Fruit fly (Drosophila melanogaster) whole organism, embryonic: ENCODE results near the gene Fie.

Experiments
- Adf1 ChIP-seq: fragments of 200-800 bp; sonication (Bioruptor generic); IDR thresholded peaks from 2 replicates; pipeline ENCODE4 v1.3.6; 2022; ENCODE audit warnings: missing biosample characterization, missing genetic modification characterization
- Bdp1 ChIP-seq: fragments of 200-800 bp; sonication (Bioruptor generic); optimal IDR thresholded peaks from 3 replicates; lab custom pipeline; 2016; ENCODE audit warnings: missing biosample characterization, missing genetic modification characterization
- BtbVII ChIP-seq: fragments of 200-800 bp; sonication (Bioruptor generic); optimal IDR thresholded peaks from 3 replicates; lab custom pipeline; 2017; ENCODE audit warnings: missing biosample characterization, mild to moderate bottlenecking, missing genetic modification characterization
- CG10654 ChIP-seq: fragments of 200-800 bp; sonication (Bioruptor generic); optimal IDR thresholded peaks from 2 replicates; lab custom pipeline; 2016; ENCODE audit warnings: missing biosample characterization, missing genetic modification characterization
- CG11247 ChIP-seq: fragments of 200-800 bp; sonication (Bioruptor generic); IDR thresholded peaks from 2 replicates; pipeline ENCODE4 v1.3.6; 2022; ENCODE audit warnings: missing biosample characterization, missing genetic modification characterization
- CG11504 ChIP-seq: fragments of 200-800 bp; sonication (Bioruptor generic); optimal IDR thresholded peaks from 3 replicates; lab custom pipeline; 2019; ENCODE audit warnings: missing biosample characterization, mild to moderate bottlenecking, missing genetic modification characterization, moderate library complexity
- CG11696 ChIP-seq: fragments of 200-800 bp; sonication (Bioruptor generic); IDR thresholded peaks from 2 replicates; pipeline ENCODE4 v1.3.6; 2022; ENCODE audit warnings: missing biosample characterization, missing genetic modification characterization
- CG12391 ChIP-seq: fragments of 200-800 bp; sonication (Bioruptor generic); optimal IDR thresholded peaks from 3 replicates; lab custom pipeline; 2018; ENCODE audit warnings: missing biosample characterization, mild to moderate bottlenecking, missing genetic modification characterization, moderate library complexity
- CG13775 ChIP-seq: fragments of 200-800 bp; sonication (Bioruptor generic); optimal IDR thresholded peaks from 3 replicates; lab custom pipeline; 2017; ENCODE audit warnings: missing biosample characterization, mild to moderate bottlenecking, missing genetic modification characterization
- CG14050 ChIP-seq: fragments of 200-800 bp; sonication (Bioruptor generic); IDR thresholded peaks from 3 replicates; pipeline ENCODE4 v1.3.6; 2022; ENCODE audit warnings: missing biosample characterization, missing genetic modification characterization
- CG17912 ChIP-seq: fragments of 200-800 bp; sonication (Bioruptor generic); optimal IDR thresholded peaks from 2 replicates; lab custom pipeline; 2018; ENCODE audit warnings: missing biosample characterization, mild to moderate bottlenecking, missing genetic modification characterization
- CG1792 ChIP-seq: fragments of 200-800 bp; sonication (Bioruptor generic); optimal IDR thresholded peaks from 2 replicates; lab custom pipeline; 2016; ENCODE audit warnings: missing biosample characterization, missing genetic modification characterization
- CG2678 ChIP-seq: fragments of 200-800 bp; sonication (Bioruptor generic); optimal IDR thresholded peaks from 3 replicates; lab custom pipeline; 2019; ENCODE audit warnings: missing biosample characterization, mild to moderate bottlenecking, missing genetic modification characterization, moderate library complexity
- CG2712 ChIP-seq: fragments of 200-800 bp; optimal IDR thresholded peaks from 3 replicates; lab custom pipeline; 2019; ENCODE audit warnings: missing biosample characterization, mild to moderate bottlenecking, missing genetic modification characterization, moderate library complexity
- CG2875 ChIP-seq: fragments of 200-800 bp; sonication (Bioruptor generic); optimal IDR thresholded peaks from 2 replicates; lab custom pipeline; 2017; ENCODE audit warnings: missing biosample characterization, mild to moderate bottlenecking, missing genetic modification characterization, missing genetic modification reagents
- CG33557 ChIP-seq: fragments of 200-800 bp; sonication (Bioruptor generic); optimal IDR thresholded peaks from 2 replicates; lab custom pipeline; 2019; ENCODE audit warnings: missing biosample characterization, mild to moderate bottlenecking, missing genetic modification characterization, moderate library complexity
- CG3726 ChIP-seq: fragments of 200-800 bp; sonication (Bioruptor generic); IDR thresholded peaks from 3 replicates; pipeline ENCODE4, ENCODE4 v1.3.6; 2022; ENCODE audit warnings: missing biosample characterization, missing genetic modification characterization
- CG3847 ChIP-seq: fragments of 200-800 bp; sonication (Bioruptor generic); IDR thresholded peaks from 2 replicates; pipeline ENCODE4 v1.3.6; 2022; ENCODE audit warnings: missing biosample characterization, missing genetic modification characterization
- CG6854 ChIP-seq: fragments of 200-800 bp; sonication (Bioruptor generic); optimal IDR thresholded peaks from 3 replicates; lab custom pipeline; 2017; ENCODE audit warnings: missing biosample characterization, mild to moderate bottlenecking, missing genetic modification characterization
- CG7987 ChIP-seq: fragments of 200-800 bp; sonication (Bioruptor generic); optimal IDR thresholded peaks from 2 replicates; lab custom pipeline; 2018; ENCODE audit warnings: missing biosample characterization, mild to moderate bottlenecking, missing genetic modification characterization, moderate library complexity
- CG8089 ChIP-seq: fragments of 200-800 bp; sonication (Bioruptor generic); optimal IDR thresholded peaks from 3 replicates; lab custom pipeline; 2016; ENCODE audit warnings: missing biosample characterization, missing genetic modification characterization
- CG8388 ChIP-seq: fragments of 200-800 bp; sonication (Bioruptor generic); optimal IDR thresholded peaks from 2 replicates; lab custom pipeline; 2019; ENCODE audit warnings: missing biosample characterization, mild to moderate bottlenecking, missing genetic modification characterization, moderate library complexity
- CG8765 ChIP-seq: fragments of 200-800 bp; sonication (Bioruptor generic); IDR thresholded peaks from 2 replicates; pipeline ENCODE4 v1.3.6; 2022; ENCODE audit warnings: missing biosample characterization, missing genetic modification characterization
- CHES-1-like ChIP-seq: fragments of 200-800 bp; sonication (Bioruptor generic); optimal IDR thresholded peaks from 2 replicates; lab custom pipeline; 2016; ENCODE audit warnings: missing biosample characterization, missing genetic modification characterization
- D19B ChIP-seq: fragments of 200-800 bp; sonication (Bioruptor generic); optimal IDR thresholded peaks from 2 replicates; lab custom pipeline; 2017; ENCODE audit warnings: missing biosample characterization, mild to moderate bottlenecking, missing genetic modification characterization
- Ets65A ChIP-seq: fragments of 200-800 bp; sonication (Bioruptor generic); peaks from one replicate; lab custom pipeline; 2016; ENCODE audit warnings: missing biosample characterization, missing genetic modification characterization
- Fer1 ChIP-seq: fragments of 200-800 bp; sonication (Bioruptor generic); optimal IDR thresholded peaks from 2 replicates; lab custom pipeline; 2017; ENCODE audit warnings: missing biosample characterization, mild to moderate bottlenecking, missing genetic modification characterization
- HLH3B ChIP-seq: fragments of 200-800 bp; sonication (Bioruptor generic); IDR thresholded peaks from 2 replicates; pipeline ENCODE4 v1.3.6; 2022; ENCODE audit warnings: missing biosample characterization, missing genetic modification characterization
- HLH4C ChIP-seq: fragments of 200-800 bp; sonication (Bioruptor generic); IDR thresholded peaks from 3 replicates; pipeline ENCODE4 v1.3.6; 2022; ENCODE audit warnings: missing biosample characterization, missing genetic modification characterization; ENCODE audit not compliant: partially characterized antibody
- NC2α ChIP-seq: fragments of 200-800 bp; sonication (Bioruptor generic); optimal IDR thresholded peaks from 2 replicates; lab custom pipeline; 2016; ENCODE audit warnings: missing biosample characterization, missing genetic modification characterization
- NK7.1 ChIP-seq: fragments of 200-800 bp; sonication (Bioruptor generic); optimal IDR thresholded peaks from 3 replicates; lab custom pipeline; 2016; ENCODE audit warnings: missing biosample characterization, missing genetic modification characterization
- Oli ChIP-seq: fragments of 200-800 bp; sonication (Bioruptor generic); optimal IDR thresholded peaks from 2 replicates; lab custom pipeline; 2018; ENCODE audit warnings: missing biosample characterization, mild to moderate bottlenecking, missing genetic modification characterization, moderate library complexity
- Opbp ChIP-seq: fragments of 200-800 bp; sonication (Bioruptor generic); IDR thresholded peaks from 3 replicates; pipeline ENCODE4 v1.3.6; 2022; ENCODE audit warnings: missing biosample characterization, missing genetic modification characterization; ENCODE audit not compliant: partially characterized antibody
- Rx ChIP-seq: fragments of 200-800 bp; sonication (Bioruptor generic); IDR thresholded peaks from 2 replicates; pipeline ENCODE4 v1.3.6; 2022; ENCODE audit warnings: missing biosample characterization, missing genetic modification characterization
- Ssrp ChIP-seq: fragments of 200-800 bp; sonication (Bioruptor generic); optimal IDR thresholded peaks from 2 replicates; lab custom pipeline; 2018; ENCODE audit warnings: missing biosample characterization, mild to moderate bottlenecking, missing genetic modification characterization, moderate library complexity
- Trl ChIP-seq, 3 experiments: fragments of >200 bp in 2 of 3; fragments of 200-800 bp in 1 of 3; sonication (Bioruptor generic) in 1 of 3; optimal IDR thresholded peaks; 2 replicates in 1 of 3; 3 replicates in 2 of 3; lab custom pipeline; 2016 to 2017; ENCODE audit warnings: missing biosample characterization in 1 of 3, missing genetic modification characterization in 1 of 3
- ara ChIP-seq: fragments of 200-800 bp; sonication (Bioruptor generic); IDR thresholded peaks from 2 replicates; pipeline ENCODE4 v1.3.6; 2022; ENCODE audit warnings: missing biosample characterization, missing genetic modification characterization
- az2 ChIP-seq: fragments of 200-800 bp; sonication (Bioruptor generic); optimal IDR thresholded peaks from 3 replicates; lab custom pipeline; 2016; ENCODE audit warnings: missing biosample characterization, missing genetic modification characterization
- bab2 ChIP-seq: fragments of 200-800 bp; sonication (Bioruptor generic); optimal IDR thresholded peaks from 2 replicates; lab custom pipeline; 2016; ENCODE audit warnings: missing biosample characterization, missing genetic modification characterization
- dimm ChIP-seq: fragments of 200-800 bp; sonication (Bioruptor generic); IDR thresholded peaks from 2 replicates; pipeline ENCODE4 v1.3.6; 2022; ENCODE audit warnings: missing biosample characterization, missing genetic modification characterization
- jumu ChIP-seq: fragments of 200-800 bp; sonication (Bioruptor generic); optimal IDR thresholded peaks from 3 replicates; lab custom pipeline; 2016; ENCODE audit warnings: missing biosample characterization, missing genetic modification characterization
- lab ChIP-seq: fragments of 200-800 bp; sonication (Bioruptor generic); optimal IDR thresholded peaks from 3 replicates; lab custom pipeline; 2017; ENCODE audit warnings: missing biosample characterization, missing genetic modification characterization, mild to moderate bottlenecking, moderate library complexity, missing genetic modification reagents
- lov ChIP-seq, 2 experiments: fragments of 200-800 bp in 1 of 2; fragments of >200 bp in 1 of 2; sonication (Bioruptor generic) in 1 of 2; IDR thresholded peaks in 1 of 2; optimal IDR thresholded peaks in 1 of 2; 2 replicates in 1 of 2; 3 replicates in 1 of 2; pipeline versions ENCODE4 v1.3.6 to Lab custom; 2017 to 2022; ENCODE audit warnings: missing biosample characterization in 1 of 2, missing genetic modification characterization in 1 of 2
- odd ChIP-seq: fragments of 200-800 bp; sonication (Bioruptor generic); optimal IDR thresholded peaks from 2 replicates; lab custom pipeline; 2017; ENCODE audit warnings: missing biosample characterization, mild to moderate bottlenecking, missing genetic modification characterization
- sens ChIP-seq: fragments of 200-800 bp; sonication (Bioruptor generic); peaks from one replicate; lab custom pipeline; 2016; ENCODE audit warnings: missing biosample characterization, missing genetic modification characterization
- shn ChIP-seq: fragments of 200-800 bp; sonication (Bioruptor generic); optimal IDR thresholded peaks from 3 replicates; lab custom pipeline; 2016; ENCODE audit warnings: missing biosample characterization, missing genetic modification characterization
- toy ChIP-seq: fragments of 200-800 bp; sonication (Bioruptor generic); IDR thresholded peaks from 2 replicates; pipeline ENCODE4 v1.3.6; 2022; ENCODE audit warnings: missing biosample characterization, missing genetic modification characterization
- ttk ChIP-seq: fragments of 200-800 bp; sonication (Bioruptor generic); IDR thresholded peaks from 2 replicates; pipeline ENCODE4 v2.1.2; 2022; ENCODE audit warnings: missing biosample characterization, missing genetic modification characterization
- unpg ChIP-seq: fragments of 200-800 bp; sonication (Bioruptor generic); optimal IDR thresholded peaks from 3 replicates; lab custom pipeline; 2018; ENCODE audit warnings: missing biosample characterization, mild to moderate bottlenecking, missing genetic modification characterization, moderate library complexity
- wek ChIP-seq: fragments of 200-800 bp; sonication (Bioruptor generic); optimal IDR thresholded peaks from 3 replicates; lab custom pipeline; 2018; ENCODE audit warnings: missing biosample characterization, mild to moderate bottlenecking, missing genetic modification characterization, moderate library complexity

The Fie gene

dm6 chr3L:3851847-3852246 lies 40.5 kb upstream of the Fie start (continued):
- TF ChIP-seq Bdp1 (GFP tag; lab: Kevin White, UChicago) (peak; percentile 10), CG2678 (tag; lab: Kevin White, UChicago) (peak; percentile 55), CG8388 (GFP tag; lab: Kevin White, UChicago) (peak; percentile 25), Trl (optimal IDR thresholded peaks at IDR 0.05; lab: Kevin White, UChicago) (no peak), Trl (GFP tag; optimal IDR thresholded peaks at IDR 0.05; lab: Kevin White, UChicago) (peak; percentile 4), CG1792 (GFP tag; lab: Kevin White, UChicago) (peak; percentile 7), ara (GFP tag; lab: Robert Waterston, UW) (peak; percentile 64; the same call in 1 of the 2 replicates), HLH3B (peak; percentile 30; the same call in 1 of the 2 replicates), sens (GFP tag; lab: Kevin White, UChicago) (peak; percentile 83), Oli (peak; percentile 41), unpg (GFP tag; lab: Kevin White, UChicago) (peak; percentile 51), CG2875 (peak; percentile 9), lab (GFP tag; lab: Kevin White, UChicago) (peak; percentile 24), CG11247 (0 out of 2 replicates have a peak, but pooled peaks have one; percentile 28), lov (optimal IDR thresholded peaks at IDR 0.05; lab: Kevin White, UChicago) (no peak), lov (GFP tag; IDR thresholded peaks at IDR 0.05; lab: Robert Waterston, UW) (no peak), jumu (peak; percentile 11), CG11504 (tag; lab: Kevin White, UChicago) (peak; percentile 45)
- TF ChIP-seq, all 482 proteins: peak for 126

- peak; percentile 47; the same call in 1 of the 3 replicates for TF ChIP-seq CG14050
- TF ChIP-seq NK7.1 (GFP tag; lab: Kevin White, UChicago), result no peak
- no peak for TF ChIP-seq HLH4C (GFP tag; lab: Robert Waterston, UW)
- no peak for TF ChIP-seq BtbVII (GFP tag; lab: Kevin White, UChicago)
- peak; percentile 5 for TF ChIP-seq CHES-1-like (GFP tag; lab: Kevin White, UChicago)
- no peak for TF ChIP-seq Ets65A (GFP tag; lab: Kevin White, UChicago)
- no peak for TF ChIP-seq CG6854 (GFP tag; lab: Kevin White, UChicago)
- TF ChIP-seq CG7987, result no peak
- peak; percentile 76 for TF ChIP-seq Ssrp (tag; lab: Kevin White, UChicago)
- peak; percentile 49; the same call in 1 of the 2 replicates for TF ChIP-seq Rx (GFP tag; lab: Robert Waterston, UW)
- no peak for TF ChIP-seq CG10654
- TF ChIP-seq CG3726 (GFP tag; lab: Robert Waterston, UW), result no peak
- peak; percentile 60 for TF ChIP-seq CG33557 (GFP tag; lab: Kevin White, UChicago)
- TF ChIP-seq CG2712 (tag; lab: Kevin White, UChicago), result peak; percentile 49
- no peak; the same call in 1 of the 2 replicates for TF ChIP-seq CG8765 (GFP tag; lab: Robert Waterston, UW)
- no peak for TF ChIP-seq bab2 (GFP tag; lab: Kevin White, UChicago)
- TF ChIP-seq Opbp, result no peak
- TF ChIP-seq dimm (GFP tag; lab: Robert Waterston, UW), result no peak
- TF ChIP-seq odd (GFP tag; lab: Kevin White, UChicago), result no peak
- peak; percentile 62 for TF ChIP-seq CG12391 (tag; lab: Kevin White, UChicago)
- TF ChIP-seq NC2α, result no peak
- TF ChIP-seq CG3847 (GFP tag; lab: Robert Waterston, UW), result no peak
- no peak for TF ChIP-seq CG17912 (GFP tag; lab: Kevin White, UChicago)
- no peak for TF ChIP-seq CG11696 (GFP tag; lab: Robert Waterston, UW)
- TF ChIP-seq D19B (GFP tag; lab: Kevin White, UChicago), result no peak
- no peak for TF ChIP-seq toy (GFP tag; lab: Robert Waterston, UW)
- no peak for TF ChIP-seq wek (GFP tag; lab: Kevin White, UChicago)
- peak; percentile 12 for TF ChIP-seq CG13775
- peak; percentile 80 for TF ChIP-seq az2 (GFP tag; lab: Kevin White, UChicago)
- no peak for TF ChIP-seq Adf1 (GFP tag; lab: Robert Waterston, UW)
- TF ChIP-seq CG8089 (GFP tag; lab: Kevin White, UChicago), result peak; percentile 60
- TF ChIP-seq ttk, result peak; percentile 69
- no peak for TF ChIP-seq Fer1 (GFP tag; lab: Kevin White, UChicago)
- TF ChIP-seq shn (GFP tag; lab: Kevin White, UChicago), result no peak
Observed at dm6 chr3L:3852842-3853241, 39.5 kb upstream of the Fie start.
